Worm (Caenorhabditis elegans) whole organism, L4/young adult: Measurements from ENCODE around the gene cwn-2.
"Not testable (repeated sequence)": the region's sequence is repeated elsewhere in the genome, so short reads cannot be mapped to it uniquely, and the experiment has no call there.

ENCODE experiments used
- W03F9.2 ChIP-seq: fragments of 150-350 bp; optimal IDR thresholded peaks from 2 replicates; lab custom pipeline; 2014; ENCODE audit warnings: missing biosample characterization, missing genetic modification characterization
- dao-5 ChIP-seq: sonication (generic microtip); optimal IDR thresholded peaks from 2 replicates; lab custom pipeline; 2016; ENCODE audit warnings: missing genotype, missing genetic modification characterization, moderate library complexity, missing compliant biosample characterization
- him-1 ChIP-seq: sonication (generic microtip); optimal IDR thresholded peaks from 2 replicates; lab custom pipeline; 2016; ENCODE audit warnings: missing genotype, missing genetic modification reagents, missing genetic modification characterization, missing compliant biosample characterization

The cwn-2 gene

ce11 chrIV:10067541-10067940, at the start of gene cwn-2:
TSS of gene cwn-2 (plus strand) at chrIV:10067816.
- no peak for TF ChIP-seq W03F9.2 (tag; lab: Kevin White, UChicago)
- no peak for TF ChIP-seq him-1
- no peak for TF ChIP-seq dao-5 (tag; lab: Kevin White, UChicago)

- TF ChIP-seq him-1 (no peak), W03F9.2 (tag; lab: Kevin White, UChicago) (no peak), dao-5 (tag; lab: Kevin White, UChicago) (no peak)
Measured at ce11 chrIV:10021283-10021682, 46.3 kb upstream of the cwn-2 start, which contains the start of gene F44D12.19. TSS of gene F44D12.19 (plus strand) at chrIV:10021583.

ce11 chrIV:10022991-10023390, 44.6 kb upstream of the cwn-2 start, which contains the start of gene F44D12.8:
TSS of gene F44D12.8 (plus strand) at chrIV:10023291.
- TF ChIP-seq dao-5 (tag; lab: Kevin White, UChicago) (no peak), him-1 (no peak), W03F9.2 (tag; lab: Kevin White, UChicago) (no peak)

- TF ChIP-seq him-1 (no peak), W03F9.2 (tag; lab: Kevin White, UChicago) (no peak), dao-5 (tag; lab: Kevin White, UChicago) (no peak)
Measured at ce11 chrIV:10026129-10026528, 41.5 kb upstream of the cwn-2 start.

DNA sequence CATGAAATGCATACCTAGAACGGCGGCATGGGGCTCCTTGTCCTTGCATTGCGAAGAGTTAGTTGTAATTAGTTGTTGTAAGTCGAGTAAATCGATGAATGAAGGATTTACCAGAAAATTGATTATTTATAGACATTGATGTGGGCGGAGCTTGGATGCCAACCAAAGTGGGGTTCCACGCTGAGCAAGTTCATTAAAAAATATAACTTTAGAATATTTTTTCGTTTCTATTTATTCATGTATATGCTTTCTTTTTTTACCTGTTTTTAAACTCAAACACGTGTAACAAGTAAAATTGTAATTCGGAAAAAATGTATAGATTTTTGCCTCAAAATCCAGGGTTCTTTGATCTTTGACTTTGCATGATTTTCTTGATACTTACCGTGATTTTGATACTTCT, 40.0 kb upstream of the cwn-2 start, which contains the start of gene gipc-2:
Gene gipc-2, minus strand, starts transcription at position 101 of the 400 bp plus-strand sequence.
- TF ChIP-seq dao-5 (tag; lab: Kevin White, UChicago) (no peak), W03F9.2 (tag; lab: Kevin White, UChicago) (no peak), him-1 (no peak)

DNA sequence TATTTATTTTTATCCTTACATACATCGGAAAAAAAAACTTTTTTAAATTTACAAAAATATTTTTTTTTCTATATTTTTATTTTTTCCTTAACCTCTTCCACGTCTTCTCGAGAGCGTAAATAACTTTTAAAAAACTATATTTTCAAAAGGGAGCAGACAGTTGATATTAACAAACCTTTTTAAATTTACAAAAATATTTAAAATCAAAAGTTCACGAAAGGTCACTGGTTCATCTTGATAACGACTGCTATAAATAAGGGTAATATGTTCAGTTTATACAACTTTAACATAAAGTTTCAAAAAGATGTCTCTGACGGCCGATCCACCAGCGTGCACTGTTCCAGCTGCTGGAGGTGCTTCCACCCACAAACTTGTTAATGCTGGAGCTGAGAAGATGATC, 38.8 kb upstream of the cwn-2 start, which contains the start of the genes F44D12.16 and msd-2:
Gene F44D12.16, plus strand, starts transcription at position 301 of the 400 bp plus-strand sequence.
Gene msd-2, plus strand, starts transcription at position 305 of the 400 bp plus-strand sequence.
- TF ChIP-seq dao-5 (tag; lab: Kevin White, UChicago); W03F9.2 (tag; lab: Kevin White, UChicago); him-1: not testable (repeated sequence)

- TF ChIP-seq him-1 (no peak), W03F9.2 (tag; lab: Kevin White, UChicago) (no peak), dao-5 (tag; lab: Kevin White, UChicago) (no peak)
Measured at ce11 chrIV:10033053-10033452, 34.6 kb upstream of the cwn-2 start, which contains the start of gene F44D12.6. TSS of gene F44D12.6 (plus strand) at chrIV:10033353.

DNA sequence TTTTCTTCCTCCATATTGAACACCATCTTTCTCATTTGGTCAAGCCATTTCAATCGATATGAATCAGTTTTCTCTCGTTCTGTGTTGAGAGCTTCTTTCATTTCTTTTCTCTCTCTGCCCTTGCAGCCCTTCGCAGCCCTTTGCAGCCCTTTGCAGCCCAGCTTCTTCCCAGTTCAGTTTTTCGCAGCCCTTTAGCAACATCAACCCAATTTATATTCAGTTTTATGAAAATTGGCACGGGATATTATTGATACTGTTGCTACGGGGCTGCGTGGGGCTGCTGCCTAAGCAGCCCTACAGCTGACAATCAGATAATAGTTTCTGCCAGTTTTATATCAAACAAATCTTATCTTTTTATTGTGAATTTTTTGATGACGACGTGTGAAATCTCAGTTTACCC, 30.6 kb upstream of the cwn-2 start, which contains the start of gene F44D12.10:
Gene F44D12.10, minus strand, starts transcription at position 101 of the 400 bp plus-strand sequence.
- no peak for TF ChIP-seq dao-5 (tag; lab: Kevin White, UChicago)
- no peak for TF ChIP-seq W03F9.2 (tag; lab: Kevin White, UChicago)
- no peak for TF ChIP-seq him-1

DNA sequence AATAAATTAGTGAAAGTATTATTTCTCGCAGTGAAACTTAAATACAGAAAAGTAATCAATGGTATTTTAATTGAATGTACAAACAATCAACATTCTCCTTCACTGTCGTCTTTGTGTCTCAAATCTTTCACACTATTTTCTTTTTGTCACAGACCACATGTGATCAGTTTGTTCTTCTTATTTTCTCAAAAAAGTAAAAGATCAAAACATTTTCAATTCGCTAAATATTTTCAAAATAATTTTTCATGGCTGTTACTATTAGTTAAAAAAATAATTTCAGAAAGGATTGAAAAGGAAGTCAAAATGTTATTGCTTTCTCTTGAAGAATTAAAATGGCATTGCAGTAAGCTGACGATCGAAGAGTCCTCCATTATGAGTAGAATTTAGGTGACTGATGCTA, 26.8 kb upstream of the cwn-2 start, which contains the start of gene dhs-31:
Gene dhs-31, minus strand, starts transcription at position 101 of the 400 bp plus-strand sequence.
- TF ChIP-seq dao-5 (tag; lab: Kevin White, UChicago) (no peak), him-1 (no peak), W03F9.2 (tag; lab: Kevin White, UChicago) (no peak)

DNA sequence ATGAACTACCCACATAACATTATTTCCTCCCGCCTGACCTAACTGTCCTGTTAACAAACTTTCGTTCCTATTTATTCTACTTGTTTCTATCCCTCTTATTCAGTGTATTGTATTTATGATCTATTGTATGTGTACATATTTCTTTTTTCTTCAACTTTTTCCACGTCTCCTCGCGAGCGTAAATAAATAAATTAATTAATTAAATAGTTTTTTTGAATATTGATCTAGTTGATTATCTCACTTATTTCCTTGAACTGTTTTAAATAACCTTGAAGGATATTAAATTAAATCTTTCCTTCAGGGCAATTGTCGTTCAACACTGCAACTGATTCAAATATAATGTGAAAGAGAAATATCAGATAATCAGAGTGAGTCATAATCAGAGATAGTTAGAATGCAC, 24.7 kb upstream of the cwn-2 start, which contains the start of gene frk-1:
Gene frk-1, plus strand, starts transcription at position 301 of the 400 bp plus-strand sequence.
- TF ChIP-seq dao-5 (tag; lab: Kevin White, UChicago) (no peak), him-1 (no peak), W03F9.2 (tag; lab: Kevin White, UChicago) (no peak)

ce11 chrIV:10046005-10046404, 21.6 kb upstream of the cwn-2 start:
- no peak for TF ChIP-seq W03F9.2 (tag; lab: Kevin White, UChicago)
- TF ChIP-seq dao-5 (tag; lab: Kevin White, UChicago), result no peak
- TF ChIP-seq him-1, result no peak

DNA sequence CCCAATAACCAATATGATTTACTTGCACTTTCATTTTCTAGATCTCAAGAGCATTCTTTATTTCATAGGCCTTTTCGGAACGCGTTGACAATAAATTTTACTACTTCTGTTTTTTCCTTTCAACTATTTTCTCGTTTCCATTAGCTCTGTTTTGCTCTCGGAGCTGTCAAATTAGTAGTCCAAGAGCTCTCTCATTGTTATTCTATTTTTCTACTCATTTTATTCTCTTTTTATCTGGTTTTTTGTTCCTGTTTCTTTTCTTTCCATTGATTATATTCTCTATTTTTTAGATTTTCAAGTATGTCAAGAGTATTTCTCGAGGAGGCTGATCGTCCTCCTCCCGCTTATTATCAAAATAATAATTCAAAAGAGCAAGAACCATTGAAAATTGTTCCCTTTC, 20.5 kb upstream of the cwn-2 start, which contains the start of gene T04B2.3:
Gene T04B2.3, plus strand, starts transcription at position 301 of the 400 bp plus-strand sequence.
- TF ChIP-seq W03F9.2 (tag; lab: Kevin White, UChicago), result no peak

DNA sequence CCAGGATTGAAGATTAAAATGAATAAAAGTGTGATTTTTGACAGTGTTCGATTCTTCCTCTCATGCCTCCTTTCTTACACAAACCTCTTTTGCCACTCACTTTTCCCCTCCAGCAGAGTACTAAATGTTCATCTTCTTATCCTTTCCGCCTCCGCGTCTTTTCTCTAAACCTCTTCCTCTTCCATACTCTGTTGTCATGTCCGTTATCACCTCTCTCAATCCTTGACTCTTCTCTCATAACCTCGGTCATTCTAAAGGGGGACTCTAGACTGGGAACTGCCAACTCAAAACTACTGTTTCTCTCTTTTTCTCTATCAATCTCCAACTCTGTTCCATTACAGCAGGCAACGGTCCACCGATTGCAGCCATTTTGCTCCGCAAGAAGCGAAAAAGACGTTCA, 19.3 kb upstream of the cwn-2 start:
- no peak for TF ChIP-seq dao-5 (tag; lab: Kevin White, UChicago)
- no peak for TF ChIP-seq W03F9.2 (tag; lab: Kevin White, UChicago)

- TF ChIP-seq W03F9.2 (tag; lab: Kevin White, UChicago) (no peak), dao-5 (tag; lab: Kevin White, UChicago) (no peak)
Measured at ce11 chrIV:10051088-10051487, 16.5 kb upstream of the cwn-2 start, which contains the start of gene T04B2.8. TSS of gene T04B2.8 (minus strand) at chrIV:10051188.

ce11 chrIV:10053550-10053949, 14.1 kb upstream of the cwn-2 start, which contains the start of gene srv-12:
TSS of gene srv-12 (minus strand) at chrIV:10053650.
- TF ChIP-seq dao-5 (tag; lab: Kevin White, UChicago), result no peak
- no peak for TF ChIP-seq W03F9.2 (tag; lab: Kevin White, UChicago)
- TF ChIP-seq him-1, result no peak
